Fruit fly (Drosophila melanogaster) whole organism, wandering third instar larva: Measurements from ENCODE around the gene CG32085.

ENCODE experiments used
- Abd-B ChIP-seq: fragments of >200 bp; optimal IDR thresholded peaks from 2 replicates; lab custom pipeline; 2017; ENCODE audit warnings: missing biosample characterization, missing genetic modification characterization
- Hr78 ChIP-seq: fragments of >200 bp; optimal IDR thresholded peaks from 2 replicates; lab custom pipeline; 2017; ENCODE audit warnings: missing biosample characterization, missing genetic modification characterization
- Hr83 ChIP-seq: fragments of 200-300 bp; sonication (Bioruptor generic); optimal IDR thresholded peaks from 2 replicates; lab custom pipeline; 2016; ENCODE audit warnings: missing biosample characterization, mild to moderate bottlenecking, missing genetic modification characterization, moderate library complexity; ENCODE audit not compliant: poor library complexity, severe bottlenecking
- Jra ChIP-seq: sonication (Bioruptor generic); optimal IDR thresholded peaks from 2 replicates; lab custom pipeline; 2016; ENCODE audit warnings: missing biosample characterization, missing genetic modification characterization
- N ChIP-seq: fragments of >200 bp; optimal IDR thresholded peaks from 2 replicates; lab custom pipeline; 2018; ENCODE audit warnings: missing biosample characterization, missing external identifiers, missing genetic modification characterization
- Rel ChIP-seq, 2 experiments: fragments of 200-800 bp; sonication (Bioruptor generic) in 1 of 2; optimal IDR thresholded peaks; 2 replicates in 1 of 2; 3 replicates in 1 of 2; lab custom pipeline; 2016 to 2019; ENCODE audit warnings: mild to moderate bottlenecking in 2 of 2, missing biosample characterization in 2 of 2, missing genetic modification characterization in 2 of 2, moderate library complexity in 1 of 2
- Vsx2 ChIP-seq: fragments of 200-300, 225-300 bp; sonication (Bioruptor generic); optimal IDR thresholded peaks from 2 replicates; lab custom pipeline; 2018; ENCODE audit warnings: missing biosample characterization, missing genetic modification characterization; ENCODE audit not compliant: partially characterized antibody
- br ChIP-seq: fragments of 200-800 bp; sonication (Bioruptor generic); optimal IDR thresholded peaks from 2 replicates; lab custom pipeline; 2016; ENCODE audit warnings: missing biosample characterization, missing genetic modification characterization
- brk ChIP-seq: fragments of 200-800 bp; sonication (Bioruptor generic); optimal IDR thresholded peaks from 2 replicates; lab custom pipeline; 2016; ENCODE audit warnings: missing biosample characterization, mild to moderate bottlenecking, missing genetic modification characterization
- dl ChIP-seq, 2 experiments: fragments of 175-275, 200-275 bp in 1 of 2; fragments of 200-275 bp in 1 of 2; sonication (Bioruptor generic); optimal IDR thresholded peaks; lab custom pipeline; 2018; ENCODE audit warnings: mild to moderate bottlenecking in 2 of 2, missing biosample characterization in 2 of 2, missing genetic modification characterization in 2 of 2, moderate library complexity in 2 of 2; ENCODE audit not compliant: partially characterized antibody in 2 of 2, insufficient read depth in 1 of 2
- h ChIP-seq: fragments of 200-800 bp; sonication (Bioruptor generic); optimal IDR thresholded peaks from 3 replicates; lab custom pipeline; 2016; ENCODE audit warnings: missing biosample characterization, mild to moderate bottlenecking, missing genetic modification characterization
- pan ChIP-seq: fragments of >200 bp; optimal IDR thresholded peaks from 2 replicates; lab custom pipeline; 2017
- usp ChIP-seq: fragments of >200 bp; optimal IDR thresholded peaks from 2 replicates; lab custom pipeline; 2017; ENCODE audit warnings: missing biosample characterization, missing genetic modification characterization

- no peak for TF ChIP-seq Rel (GFP tag; optimal IDR thresholded peaks at IDR 0.05; lab: Kevin White, UChicago)
- TF ChIP-seq Rel (tag; optimal IDR thresholded peaks at IDR 0.05; lab: Kevin White, UChicago) = peak; percentile 89
- no peak for TF ChIP-seq brk
- TF ChIP-seq Hr78 (GFP tag; lab: Kevin White, UChicago) = no peak
- TF ChIP-seq Abd-B (GFP tag; lab: Kevin White, UChicago) = no peak
- TF ChIP-seq br (GFP tag; lab: Kevin White, UChicago) = peak; percentile 58
- no peak for TF ChIP-seq Vsx2
- TF ChIP-seq pan (lab: Kevin White, UChicago) = no peak
- TF ChIP-seq h (GFP tag; lab: Kevin White, UChicago) = no peak
- no peak for TF ChIP-seq usp
- TF ChIP-seq Hr83 (GFP tag; lab: Kevin White, UChicago) = no peak
- peak; percentile 58 for TF ChIP-seq Jra (GFP tag; lab: Kevin White, UChicago)
- no peak for TF ChIP-seq dl (GFP tag; optimal IDR thresholded peaks at IDR 0.05; lab: Kevin White, UChicago; ENCODE audit: insufficient read depth in 1 of 2, partially characterized antibody in 2 of 2)
- TF ChIP-seq N (GFP tag; lab: Kevin White, UChicago) = no peak
These were observed 31.7 kb downstream of the CG32085 start, which contains the start of the genes RIOK1 and Polr3H for dm6 chr3L:11648410-11648809.
